Worm (Caenorhabditis elegans) whole organism, L4 larva: Measurements from ENCODE around the gene W04G3.13.

Experiments
- D1046.2 ChIP-seq: fragments of 200-800 bp; sonication (Bioruptor generic); IDR thresholded peaks from 2 replicates; pipeline ENCODE4 v1.3.6; 2022; ENCODE audit warnings: missing genetic modification characterization, missing compliant biosample characterization
- F37D6.2 ChIP-seq: sonication (generic microtip); optimal IDR thresholded peaks from 2 replicates; lab custom pipeline; 2016; ENCODE audit warnings: mild to moderate bottlenecking, missing genetic modification characterization, missing compliant biosample characterization
- R02D3.7 ChIP-seq: fragments of 150-350 bp; sonication (generic microtip); optimal IDR thresholded peaks from 3 replicates; lab custom pipeline; 2014; ENCODE audit warnings: missing biosample characterization, missing genetic modification characterization
- T26A8.4 ChIP-seq: fragments of 200-800 bp; sonication (Bioruptor generic); IDR thresholded peaks from 2 replicates; pipeline ENCODE4 v1.3.6; 2022; ENCODE audit warnings: missing genetic modification characterization, missing compliant biosample characterization
- Y5F2A.4 ChIP-seq: fragments of 200-800 bp; sonication (Bioruptor generic); optimal IDR thresholded peaks from 2 replicates; lab custom pipeline; 2018; ENCODE audit warnings: mild to moderate bottlenecking, missing genetic modification characterization, missing compliant biosample characterization
- aha-1 ChIP-seq: fragments of 150-350 bp; peaks from one replicate; lab custom pipeline; 2014; ENCODE audit warnings: missing biosample characterization, missing genetic modification characterization
- ceh-28 ChIP-seq: fragments of 150-350 bp; optimal IDR thresholded peaks from 2 replicates; lab custom pipeline; 2014; ENCODE audit warnings: missing biosample characterization, missing genetic modification reagents, missing genetic modification characterization
- cey-2 ChIP-seq: sonication (generic microtip); optimal IDR thresholded peaks from 3 replicates; lab custom pipeline; 2017; ENCODE audit warnings: missing genetic modification characterization, mild to moderate bottlenecking, missing compliant biosample characterization, antibody characterized with exemption, borderline replicate concordance; ENCODE audit not compliant: insufficient read depth
- duxl-1 ChIP-seq: sonication (generic microtip); optimal IDR thresholded peaks from 2 replicates; lab custom pipeline; 2016; ENCODE audit warnings: mild to moderate bottlenecking, missing genetic modification characterization, moderate library complexity, missing compliant biosample characterization; ENCODE audit not compliant: poor library complexity
- egl-43 ChIP-seq: fragments of 200-800 bp; sonication (Bioruptor generic); IDR thresholded peaks from 2 replicates; pipeline ENCODE4 v1.3.6; 2022; ENCODE audit warnings: missing genetic modification reagents, missing genetic modification characterization, missing compliant biosample characterization
- hlh-11 ChIP-seq: fragments of 200-800 bp; sonication (Bioruptor generic); optimal IDR thresholded peaks from 2 replicates; lab custom pipeline; 2018; ENCODE audit warnings: mild to moderate bottlenecking, missing genetic modification characterization, missing compliant biosample characterization
- hlh-30 ChIP-seq: sonication (generic microtip); optimal IDR thresholded peaks from 2 replicates; lab custom pipeline; 2017; ENCODE audit warnings: antibody characterized with exemption, mild to moderate bottlenecking, missing genetic modification characterization, missing compliant biosample characterization; ENCODE audit not compliant: insufficient read depth
- lin-29 ChIP-seq: fragments of 200-800 bp; sonication (Bioruptor generic); IDR thresholded peaks from 2 replicates; pipeline ENCODE4 v1.3.6; 2022; ENCODE audit warnings: missing genetic modification reagents, missing genetic modification characterization, missing compliant biosample characterization
- lin-38 ChIP-seq: fragments of 200-800 bp; sonication (Bioruptor generic); IDR thresholded peaks from 2 replicates; pipeline ENCODE4 v1.3.6; 2022; ENCODE audit warnings: missing genetic modification reagents, missing genetic modification characterization, missing compliant biosample characterization
- lir-3 ChIP-seq: sonication (generic microtip); optimal IDR thresholded peaks from 2 replicates; lab custom pipeline; 2016; ENCODE audit warnings: mild to moderate bottlenecking, missing genetic modification characterization, missing compliant biosample characterization
- mep-1 ChIP-seq: fragments of 150-350 bp; sonication (generic microtip); optimal IDR thresholded peaks from 3 replicates; lab custom pipeline; 2014; ENCODE audit warnings: missing biosample characterization, missing genetic modification characterization
- mxl-3 ChIP-seq: fragments of 200-800 bp; sonication (Bioruptor generic); optimal IDR thresholded peaks from 2 replicates; lab custom pipeline; 2018; ENCODE audit warnings: mild to moderate bottlenecking, missing genetic modification characterization, missing compliant biosample characterization
- nhr-102 ChIP-seq: sonication (generic microtip); optimal IDR thresholded peaks from 2 replicates; lab custom pipeline; 2016; ENCODE audit warnings: mild to moderate bottlenecking, missing genetic modification characterization, moderate library complexity, missing compliant biosample characterization
- nhr-28 ChIP-seq: fragments of 150-350 bp; optimal IDR thresholded peaks from 2 replicates; lab custom pipeline; 2014; ENCODE audit warnings: missing biosample characterization, missing genetic modification characterization
- nhr-42 ChIP-seq: fragments of 200-800 bp; sonication (Bioruptor generic); IDR thresholded peaks from 2 replicates; pipeline ENCODE4 v1.3.6; 2022; ENCODE audit warnings: missing genetic modification characterization, missing compliant biosample characterization
- nhr-76 ChIP-seq: fragments of 150-350 bp; optimal IDR thresholded peaks from 2 replicates; lab custom pipeline; 2014; ENCODE audit warnings: missing biosample characterization, missing genetic modification characterization
- nhr-77 ChIP-seq: fragments of 150-350 bp; optimal IDR thresholded peaks from 2 replicates; lab custom pipeline; 2014; ENCODE audit warnings: missing biosample characterization, missing genetic modification characterization
- pha-4 ChIP-seq, 2 experiments: fragments of 150-350 bp in 1 of 2; fragments of 200-800 bp in 1 of 2; sonication (Bioruptor generic) in 1 of 2; IDR thresholded peaks in 1 of 2; optimal IDR thresholded peaks in 1 of 2; 2 replicates each; pipeline versions ENCODE4 v1.3.6 to Lab custom; 2014 to 2022; ENCODE audit warnings: missing genetic modification characterization in 2 of 2, missing genetic modification reagents in 2 of 2, missing biosample characterization in 1 of 2, missing compliant biosample characterization in 1 of 2
- saeg-2 ChIP-seq: fragments of 200-800 bp; sonication (Bioruptor generic); IDR thresholded peaks from 2 replicates; pipeline ENCODE4 v1.3.6; 2022; ENCODE audit warnings: missing genetic modification reagents, missing genetic modification characterization, missing compliant biosample characterization
- sdz-12 ChIP-seq: fragments of 200-800 bp; sonication (Bioruptor generic); optimal IDR thresholded peaks from 2 replicates; lab custom pipeline; 2018; ENCODE audit warnings: mild to moderate bottlenecking, missing genetic modification characterization, missing compliant biosample characterization
- set-16 ChIP-seq: fragments of 200-800 bp; sonication (Bioruptor generic); IDR thresholded peaks from 2 replicates; pipeline ENCODE4 v1.3.6; 2022; ENCODE audit warnings: missing genetic modification reagents, missing genetic modification characterization, missing compliant biosample characterization
- tag-97 ChIP-seq: fragments of 200-800 bp; sonication (Bioruptor generic); IDR thresholded peaks from 2 replicates; pipeline ENCODE4 v1.3.6; 2022; ENCODE audit warnings: missing genetic modification characterization, missing compliant biosample characterization
- tra-1 ChIP-seq: fragments of 200-800 bp; sonication (Bioruptor generic); IDR thresholded peaks from 2 replicates; pipeline ENCODE4 v1.3.6; 2022; ENCODE audit warnings: missing genetic modification reagents, missing genetic modification characterization, missing compliant biosample characterization
- unc-39 ChIP-seq: sonication (generic microtip); optimal IDR thresholded peaks from 2 replicates; lab custom pipeline; 2017; ENCODE audit warnings: missing biosample characterization, missing genetic modification characterization
- unc-62 ChIP-seq, 3 experiments: fragments of 150-350 bp in 1 of 3; sonication (generic microtip); optimal IDR thresholded peaks in 2 of 3; peaks in 1 of 3; 1 replicate in 1 of 3; 2 replicates in 2 of 3; lab custom pipeline; 2014 to 2017; ENCODE audit warnings: missing biosample characterization in 3 of 3, missing genetic modification characterization in 3 of 3, missing genetic modification reagents in 3 of 3, missing genotype in 1 of 3
- vab-7 ChIP-seq: fragments of 200-800 bp; sonication (Bioruptor generic); IDR thresholded peaks from 2 replicates; pipeline ENCODE4 v1.3.6; 2022; ENCODE audit warnings: missing genetic modification reagents, missing genetic modification characterization, missing compliant biosample characterization
- zag-1 ChIP-seq: fragments of 150-350 bp; optimal IDR thresholded peaks from 2 replicates; lab custom pipeline; 2014; ENCODE audit warnings: missing biosample characterization, missing genetic modification characterization

The W04G3.13 gene

DNA sequence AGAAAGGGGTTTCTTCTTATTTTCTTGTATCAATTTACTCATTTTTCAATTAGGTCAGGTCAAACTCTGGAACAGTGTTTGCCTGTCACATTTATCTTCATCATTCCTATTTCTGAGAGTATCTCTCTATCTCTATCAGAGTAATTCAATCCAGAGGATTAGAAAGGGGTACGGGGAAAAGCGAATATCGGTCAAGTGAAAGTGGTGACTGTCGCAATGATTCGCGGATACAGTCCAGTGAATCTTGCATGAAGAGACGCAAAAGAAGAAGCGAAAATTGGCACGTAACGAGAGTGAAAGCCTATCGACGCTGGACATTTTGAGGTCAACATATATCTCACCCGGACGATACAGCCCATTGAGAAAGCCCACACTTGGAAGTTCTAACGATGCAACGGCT lies 14.8 kb downstream of the W04G3.13 start, which contains the start of gene lpr-4:
lpr-4 (plus strand) TSS at position 328 of the 400 bp plus-strand sequence.
- TF ChIP-seq lin-38 (GFP tag; lab: Robert Waterston, UW) (no peak), unc-62 (GFP tag; optimal IDR thresholded peaks at IDR 0.05 in 1 of 2; lab: Kevin White, UChicago) (peak in 1 of 2 experiments; percentile 91), unc-62 (tag; optimal IDR thresholded peaks at IDR 0.05; lab: Kevin White, UChicago) (no peak), saeg-2 (GFP tag; lab: Robert Waterston, UW) (no peak), lin-29 (no peak), nhr-28 (tag; lab: Kevin White, UChicago) (peak; percentile 19), hlh-11 (peak; percentile 52), zag-1 (no peak), egl-43 (GFP tag; lab: Robert Waterston, UW) (peak; percentile 34; the same call in 1 of the 2 replicates), ceh-28 (tag; lab: Kevin White, UChicago) (no peak), D1046.2 (GFP tag; lab: Robert Waterston, UW) (no peak)

DNA sequence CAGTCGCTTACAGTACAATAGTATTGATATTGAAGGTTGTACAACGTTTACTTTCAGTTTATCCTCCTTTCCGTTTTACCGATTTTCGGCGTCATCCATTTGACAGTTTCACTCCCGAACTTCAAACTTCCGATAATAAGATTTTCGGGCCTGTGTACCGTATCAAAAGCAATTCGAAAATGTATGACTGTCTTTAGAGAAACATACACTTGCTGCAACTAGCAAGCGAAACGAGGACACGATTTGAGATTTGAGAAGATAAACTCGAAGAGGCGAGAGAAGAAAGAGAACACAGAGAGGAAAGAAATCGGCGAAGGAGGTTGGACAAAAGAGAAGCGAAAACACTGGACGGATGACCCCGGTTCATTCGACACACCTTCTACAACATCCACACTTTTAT lies 17.7 kb downstream of the W04G3.13 start, which contains the start of gene lpr-5:
lpr-5 (plus strand) TSS at position 220 of the 400 bp plus-strand sequence.
- TF ChIP-seq egl-43 (GFP tag; lab: Robert Waterston, UW) (no peak), R02D3.7 (tag; lab: Kevin White, UChicago) (no peak)

DNA sequence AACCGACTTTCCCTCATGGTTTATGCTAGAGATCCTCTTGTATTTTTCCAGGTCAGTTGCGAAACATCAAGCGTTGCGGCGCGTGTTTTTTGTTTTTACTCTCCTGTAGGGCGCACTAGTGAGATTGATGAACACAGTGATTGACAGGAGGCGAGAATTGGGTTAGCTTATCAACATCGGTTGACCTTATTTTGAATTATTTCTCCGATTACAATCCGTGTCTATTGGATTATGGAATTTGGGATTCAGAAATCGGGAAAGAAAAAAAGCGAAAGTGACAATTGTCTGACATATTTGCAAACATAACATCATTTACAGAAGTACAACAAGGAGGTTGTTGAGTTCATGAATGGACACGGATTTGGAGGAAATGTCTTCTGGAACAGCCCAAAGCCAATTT lies 18.6 kb downstream of the W04G3.13 start:
- TF ChIP-seq mxl-3 (GFP tag; lab: Kevin White, UChicago) (peak; percentile 4), nhr-28 (tag; lab: Kevin White, UChicago) (peak; percentile 31), hlh-30 (peak; percentile 1), Y5F2A.4 (GFP tag; lab: Kevin White, UChicago) (no peak)
- TF ChIP-seq, all 104 proteins: peak for 3

DNA sequence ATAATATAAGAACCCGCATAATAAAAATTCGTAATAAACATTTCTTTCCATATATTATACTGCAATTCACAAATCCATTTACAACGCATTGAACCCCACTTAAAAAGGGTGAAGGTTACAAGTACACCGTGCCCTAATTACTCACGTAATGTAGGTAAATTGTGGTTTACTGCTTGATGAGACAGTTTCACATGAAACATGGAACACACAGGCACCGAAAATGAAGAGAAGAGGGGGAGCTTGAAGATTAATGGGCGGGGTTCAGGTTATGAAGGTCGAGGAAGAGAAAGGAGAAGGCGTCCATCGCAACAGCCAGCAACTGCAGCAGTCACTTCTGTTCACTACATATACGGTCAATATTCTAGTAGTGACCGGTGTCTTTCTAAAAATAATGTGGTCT lies 19.8 kb downstream of the W04G3.13 start, which contains the start of gene lpr-6:
lpr-6 (plus strand) TSS at position 251 of the 400 bp plus-strand sequence.
- TF ChIP-seq nhr-77 (tag; lab: Kevin White, UChicago) (no peak), vab-7 (GFP tag; lab: Robert Waterston, UW) (no peak), duxl-1 (tag; lab: Kevin White, UChicago) (peak; percentile 58), T26A8.4 (GFP tag; lab: Robert Waterston, UW) (peak; percentile 35; the same call in 1 of the 2 replicates), mep-1 (tag; lab: Kevin White, UChicago) (no peak), hlh-11 (peak; percentile 22), tag-97 (GFP tag; lab: Robert Waterston, UW) (0 out of 2 replicates have a peak, but pooled peaks have one; percentile 17), nhr-102 (tag; lab: Kevin White, UChicago) (peak; percentile 18)

DNA sequence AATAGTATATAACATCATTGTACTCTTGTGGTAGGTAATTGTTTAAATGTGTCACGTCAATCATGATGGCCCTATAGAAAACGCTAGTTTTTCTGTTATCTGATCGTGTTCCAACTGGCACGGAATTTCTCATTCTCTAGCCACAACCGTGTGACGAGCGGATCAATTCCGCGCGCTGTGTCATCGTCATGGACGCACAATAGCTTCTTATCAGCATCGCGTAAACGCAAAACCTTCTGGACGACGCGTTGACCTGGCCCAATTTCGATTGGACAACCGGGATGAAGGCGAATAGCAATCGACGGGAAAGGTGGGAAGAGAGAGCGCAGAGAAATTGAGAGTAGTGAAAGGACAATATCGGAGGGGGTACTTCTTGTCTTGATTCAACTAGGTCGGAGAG lies 22.5 kb downstream of the W04G3.13 start, which contains the start of gene lpr-3:
lpr-3 (plus strand) TSS at position 374 of the 400 bp plus-strand sequence.
- TF ChIP-seq hlh-30 (peak; percentile 14), nhr-77 (tag; lab: Kevin White, UChicago) (no peak), hlh-11 (peak; percentile 61), mxl-3 (GFP tag; lab: Kevin White, UChicago) (peak; percentile 45), tra-1 (no peak), F37D6.2 (tag; lab: Kevin White, UChicago) (no peak), nhr-28 (tag; lab: Kevin White, UChicago) (peak; percentile 11)
- TF ChIP-seq, all 104 proteins: peak for 4

DNA sequence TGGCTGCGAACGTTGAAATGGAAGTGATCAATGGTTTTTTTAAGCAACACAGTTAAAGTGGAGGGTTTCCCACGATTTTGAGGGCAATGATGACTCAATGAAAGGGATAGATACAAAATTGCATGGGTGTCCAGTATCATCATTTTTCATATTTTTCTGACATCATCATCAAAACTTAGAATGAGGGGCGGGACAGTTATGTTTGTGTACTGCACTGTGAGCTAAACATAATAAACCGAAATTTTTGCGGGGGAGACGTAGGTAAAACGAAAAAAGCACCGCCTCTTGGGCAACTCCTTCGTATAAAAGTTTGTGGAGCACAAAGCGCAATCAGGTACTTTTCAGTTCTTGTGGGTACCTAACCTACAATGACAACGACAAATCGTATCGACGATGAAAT lies 26.0 kb downstream of the W04G3.13 start, which contains the start of gene C09F12.2:
C09F12.2 (plus strand) TSS at position 301 of the 400 bp plus-strand sequence.
- TF ChIP-seq unc-62 (GFP tag; optimal IDR thresholded peaks at IDR 0.05 in 1 of 2; lab: Kevin White, UChicago) (no peak), unc-62 (tag; optimal IDR thresholded peaks at IDR 0.05; lab: Kevin White, UChicago) (no peak), tag-97 (GFP tag; lab: Robert Waterston, UW) (0 out of 2 replicates have a peak, but pooled peaks have one; percentile 67)

DNA sequence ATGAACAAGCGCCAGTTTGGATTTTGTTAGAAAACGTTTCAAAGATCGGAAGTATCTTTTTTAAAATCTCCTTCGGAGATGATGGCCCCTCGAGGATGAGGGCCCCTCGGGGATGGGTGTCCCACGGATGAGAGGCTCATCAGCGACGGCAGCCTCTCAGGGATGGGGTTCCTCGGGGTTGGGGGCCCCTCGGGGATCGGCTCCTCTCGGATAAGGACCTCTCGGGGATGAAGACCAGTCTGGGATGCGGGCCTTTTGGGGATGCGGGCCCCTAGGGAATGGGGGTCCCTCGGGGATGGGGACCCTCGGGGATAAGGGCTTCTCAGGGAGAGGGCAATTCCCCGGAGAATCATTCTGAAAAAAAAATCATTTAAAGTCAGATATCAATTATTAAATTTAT lies 29.2 kb downstream of the W04G3.13 start:
- TF ChIP-seq sdz-12 (no peak), cey-2 (tag; lab: Kevin White, UChicago) (no peak), tag-97 (GFP tag; lab: Robert Waterston, UW) (peak; percentile 61; the same call in 1 of the 2 replicates), unc-39 (no peak), pha-4 (GFP tag; IDR thresholded peaks at IDR 0.05; lab: Robert Waterston, UW) (no peak; the same call in 1 of the 2 replicates), pha-4 (tag; optimal IDR thresholded peaks at IDR 0.05; lab: Kevin White, UChicago) (no peak), aha-1 (peak; percentile 57), nhr-76 (tag; lab: Kevin White, UChicago) (no peak), zag-1 (no peak), D1046.2 (GFP tag; lab: Robert Waterston, UW) (0 out of 2 replicates have a peak, but pooled peaks have one; percentile 12), set-16 (GFP tag; lab: Robert Waterston, UW) (peak; percentile 98), tra-1 (no peak), lir-3 (no peak), nhr-42 (GFP tag; lab: Robert Waterston, UW) (no peak)
